Fruit fly (Drosophila melanogaster) whole organism, embryonic: ENCODE results near the gene Pka-C3.

Experiments
- B-H2 ChIP-seq: fragments of 200-800 bp; sonication (Bioruptor generic); optimal IDR thresholded peaks from 2 replicates; lab custom pipeline; 2018; ENCODE audit warnings: missing biosample characterization, mild to moderate bottlenecking, missing genetic modification characterization
- BtbVII ChIP-seq: fragments of 200-800 bp; sonication (Bioruptor generic); optimal IDR thresholded peaks from 3 replicates; lab custom pipeline; 2017; ENCODE audit warnings: missing biosample characterization, mild to moderate bottlenecking, missing genetic modification characterization
- CG1233 ChIP-seq: fragments of 200-800 bp; sonication (Bioruptor generic); optimal IDR thresholded peaks from 4 replicates; lab custom pipeline; 2018; ENCODE audit warnings: missing biosample characterization, mild to moderate bottlenecking, missing genetic modification characterization
- CG1529 ChIP-seq: fragments of 200-800 bp; sonication (Bioruptor generic); optimal IDR thresholded peaks from 3 replicates; lab custom pipeline; 2018; ENCODE audit warnings: missing biosample characterization, missing genetic modification characterization
- CG2120 ChIP-seq: fragments of 200-800 bp; sonication (Bioruptor generic); optimal IDR thresholded peaks from 3 replicates; lab custom pipeline; 2016; ENCODE audit warnings: missing biosample characterization, missing genetic modification characterization
- CG30020 ChIP-seq: fragments of 200-800 bp; optimal IDR thresholded peaks from 2 replicates; lab custom pipeline; 2019; ENCODE audit warnings: missing biosample characterization, mild to moderate bottlenecking, missing genetic modification characterization, moderate library complexity
- CG3726 ChIP-seq: fragments of 200-800 bp; sonication (Bioruptor generic); IDR thresholded peaks from 3 replicates; pipeline ENCODE4, ENCODE4 v1.3.6; 2022; ENCODE audit warnings: missing biosample characterization, missing genetic modification characterization
- CG43689 ChIP-seq: fragments of 200-800 bp; sonication (Bioruptor generic); IDR thresholded peaks from 2 replicates; pipeline ENCODE4 v1.3.6; 2022; ENCODE audit warnings: missing biosample characterization, missing genetic modification characterization
- CG6654 ChIP-seq: fragments of 200-800 bp; sonication (Bioruptor generic); optimal IDR thresholded peaks from 2 replicates; lab custom pipeline; 2017; ENCODE audit warnings: missing biosample characterization, mild to moderate bottlenecking, missing genetic modification characterization
- CG7372 ChIP-seq: fragments of 200-800 bp; sonication (Bioruptor generic); IDR thresholded peaks from 2 replicates; pipeline ENCODE4 v1.3.6; 2022; ENCODE audit warnings: missing biosample characterization, missing genetic modification characterization
- CG7839 ChIP-seq: fragments of 200-800 bp; sonication (Bioruptor generic); optimal IDR thresholded peaks from 3 replicates; lab custom pipeline; 2018; ENCODE audit warnings: missing biosample characterization, mild to moderate bottlenecking, missing genetic modification characterization, moderate library complexity
- CG9797 ChIP-seq: fragments of 200-800 bp; sonication (Bioruptor generic); optimal IDR thresholded peaks from 3 replicates; lab custom pipeline; 2018; ENCODE audit warnings: missing biosample characterization, mild to moderate bottlenecking, missing genetic modification characterization
- HLHmδ ChIP-seq: fragments of 200-800 bp; sonication (Bioruptor generic); optimal IDR thresholded peaks from 2 replicates; lab custom pipeline; 2018; ENCODE audit warnings: missing biosample characterization, mild to moderate bottlenecking, missing genetic modification characterization, moderate library complexity
- Med ChIP-seq: fragments of 200-800 bp; sonication (Bioruptor generic); peaks from one replicate; lab custom pipeline; 2016; ENCODE audit warnings: missing biosample characterization, missing genetic modification characterization, mild to moderate bottlenecking, inconsistent platforms, moderate library complexity
- Nf-YB ChIP-seq: fragments of 200-800 bp; sonication (Bioruptor generic); optimal IDR thresholded peaks from 3 replicates; lab custom pipeline; 2019; ENCODE audit warnings: missing biosample characterization, mild to moderate bottlenecking, missing genetic modification characterization, moderate library complexity
- Pdp1 ChIP-seq, 2 experiments: fragments of 200-800 bp; sonication (Bioruptor generic); optimal IDR thresholded peaks; 3 replicates each; lab custom pipeline; 2016; ENCODE audit warnings: missing biosample characterization in 2 of 2, missing genetic modification characterization in 2 of 2, mild to moderate bottlenecking in 1 of 2, moderate library complexity in 1 of 2
- Rfx ChIP-seq: fragments of 200-800 bp; sonication (Bioruptor generic); IDR thresholded peaks from 2 replicates; pipeline ENCODE4 v1.3.6; 2022; ENCODE audit warnings: missing biosample characterization, missing genetic modification characterization
- Sox102F ChIP-seq: fragments of 200-800 bp; sonication (Bioruptor generic); optimal IDR thresholded peaks from 2 replicates; lab custom pipeline; 2018; ENCODE audit warnings: missing biosample characterization, mild to moderate bottlenecking, missing genetic modification characterization, moderate library complexity
- abd-A ChIP-seq: fragments of 200-800 bp; sonication (Bioruptor generic); optimal IDR thresholded peaks from 3 replicates; lab custom pipeline; 2019; ENCODE audit warnings: missing biosample characterization, mild to moderate bottlenecking, missing genetic modification characterization, moderate library complexity
- ac ChIP-seq: fragments of 200-800 bp; sonication (Bioruptor generic); optimal IDR thresholded peaks from 3 replicates; lab custom pipeline; 2017; ENCODE audit warnings: missing biosample characterization, mild to moderate bottlenecking, missing genetic modification characterization
- amos ChIP-seq: fragments of 200-800 bp; sonication (Bioruptor generic); IDR thresholded peaks from 2 replicates; pipeline ENCODE4 v1.3.6; 2022; ENCODE audit warnings: missing biosample characterization, missing genetic modification characterization; ENCODE audit not compliant: partially characterized antibody
- ara ChIP-seq: fragments of 200-800 bp; sonication (Bioruptor generic); IDR thresholded peaks from 2 replicates; pipeline ENCODE4 v1.3.6; 2022; ENCODE audit warnings: missing biosample characterization, missing genetic modification characterization
- ash1 ChIP-seq: fragments of 200-800 bp; sonication (Bioruptor generic); optimal IDR thresholded peaks from 2 replicates; lab custom pipeline; 2018; ENCODE audit warnings: missing biosample characterization, mild to moderate bottlenecking, missing genetic modification characterization
- bsh ChIP-seq, 2 experiments: fragments of 200-800 bp; sonication (Bioruptor generic); optimal IDR thresholded peaks; 2 replicates each; lab custom pipeline; 2017 to 2018; ENCODE audit warnings: mild to moderate bottlenecking in 2 of 2, missing biosample characterization in 2 of 2, missing genetic modification characterization in 2 of 2, moderate library complexity in 1 of 2
- chinmo ChIP-seq: fragments of 200-800 bp; sonication (Bioruptor generic); IDR thresholded peaks from 4 replicates; pipeline ENCODE4 v1.3.6; 2022; ENCODE audit warnings: missing biosample characterization, missing genetic modification characterization; ENCODE audit not compliant: partially characterized antibody
- ci ChIP-seq: fragments of 200-800 bp; sonication (Bioruptor generic); IDR thresholded peaks from 3 replicates; pipeline ENCODE4 v1.3.6; 2022; ENCODE audit warnings: missing biosample characterization, missing genetic modification characterization
- corto ChIP-seq: fragments of 200-800 bp; sonication (Bioruptor generic); optimal IDR thresholded peaks from 2 replicates; lab custom pipeline; 2016; ENCODE audit warnings: missing biosample characterization, mild to moderate bottlenecking, missing genetic modification characterization, moderate library complexity
- dmrt99B ChIP-seq: fragments of 200-800 bp; sonication (Bioruptor generic); optimal IDR thresholded peaks from 2 replicates; lab custom pipeline; 2018; ENCODE audit warnings: missing biosample characterization, mild to moderate bottlenecking, missing genetic modification characterization, moderate library complexity
- fd96Cb ChIP-seq: fragments of 200-800 bp; sonication (Bioruptor generic); optimal IDR thresholded peaks from 2 replicates; lab custom pipeline; 2018; ENCODE audit warnings: missing biosample characterization, mild to moderate bottlenecking, missing genetic modification characterization, moderate library complexity
- gcm ChIP-seq: fragments of 200-800 bp; sonication (Bioruptor generic); optimal IDR thresholded peaks from 2 replicates; lab custom pipeline; 2019; ENCODE audit warnings: missing biosample characterization, mild to moderate bottlenecking, missing genetic modification characterization, moderate library complexity
- gcm2 ChIP-seq: fragments of 200-800 bp; sonication (Bioruptor generic); optimal IDR thresholded peaks from 2 replicates; lab custom pipeline; 2016; ENCODE audit warnings: missing biosample characterization, missing genetic modification characterization
- insv ChIP-seq, 2 experiments: fragments of 200-800 bp; sonication (Bioruptor generic); optimal IDR thresholded peaks; 3 replicates each; lab custom pipeline; 2016 to 2018; ENCODE audit warnings: missing biosample characterization in 2 of 2, missing genetic modification characterization in 2 of 2
- kah ChIP-seq: fragments of 200-800 bp; sonication (Bioruptor generic); optimal IDR thresholded peaks from 2 replicates; lab custom pipeline; 2018; ENCODE audit warnings: missing biosample characterization, mild to moderate bottlenecking, missing genetic modification characterization
- lilli ChIP-seq: fragments of 200-800 bp; sonication (Bioruptor generic); optimal IDR thresholded peaks from 3 replicates; lab custom pipeline; 2016; ENCODE audit warnings: missing biosample characterization, missing genetic modification characterization
- nom ChIP-seq: fragments of 200-800 bp; sonication (Bioruptor generic); optimal IDR thresholded peaks from 2 replicates; lab custom pipeline; 2017; ENCODE audit warnings: missing biosample characterization, missing genetic modification characterization, mild to moderate bottlenecking, moderate library complexity, missing genetic modification reagents
- row ChIP-seq: fragments of 200-800 bp; sonication (Bioruptor generic); IDR thresholded peaks from 3 replicates; pipeline ENCODE4 v1.3.6; 2022; ENCODE audit warnings: missing biosample characterization, missing genetic modification characterization
- sd ChIP-seq: fragments of 200-800 bp; sonication (Bioruptor generic); optimal IDR thresholded peaks from 3 replicates; lab custom pipeline; 2018; ENCODE audit warnings: missing biosample characterization, mild to moderate bottlenecking, missing genetic modification characterization, moderate library complexity
- sens ChIP-seq: fragments of 200-800 bp; sonication (Bioruptor generic); peaks from one replicate; lab custom pipeline; 2016; ENCODE audit warnings: missing biosample characterization, missing genetic modification characterization
- sim ChIP-seq: fragments of 200-800 bp; sonication (Bioruptor generic); IDR thresholded peaks from 2 replicates; pipeline ENCODE4 v1.3.6; 2022; ENCODE audit warnings: missing biosample characterization, missing genetic modification characterization
- sqz ChIP-seq: fragments of 200-800 bp; sonication (Bioruptor generic); optimal IDR thresholded peaks from 3 replicates; lab custom pipeline; 2018; ENCODE audit warnings: missing biosample characterization, mild to moderate bottlenecking, missing genetic modification characterization
- stc ChIP-seq: fragments of 200-800 bp; sonication (Bioruptor generic); IDR thresholded peaks from 2 replicates; pipeline ENCODE4 v1.3.6; 2022; ENCODE audit warnings: missing biosample characterization, missing genetic modification characterization

Pka-C3 gene

DNA sequence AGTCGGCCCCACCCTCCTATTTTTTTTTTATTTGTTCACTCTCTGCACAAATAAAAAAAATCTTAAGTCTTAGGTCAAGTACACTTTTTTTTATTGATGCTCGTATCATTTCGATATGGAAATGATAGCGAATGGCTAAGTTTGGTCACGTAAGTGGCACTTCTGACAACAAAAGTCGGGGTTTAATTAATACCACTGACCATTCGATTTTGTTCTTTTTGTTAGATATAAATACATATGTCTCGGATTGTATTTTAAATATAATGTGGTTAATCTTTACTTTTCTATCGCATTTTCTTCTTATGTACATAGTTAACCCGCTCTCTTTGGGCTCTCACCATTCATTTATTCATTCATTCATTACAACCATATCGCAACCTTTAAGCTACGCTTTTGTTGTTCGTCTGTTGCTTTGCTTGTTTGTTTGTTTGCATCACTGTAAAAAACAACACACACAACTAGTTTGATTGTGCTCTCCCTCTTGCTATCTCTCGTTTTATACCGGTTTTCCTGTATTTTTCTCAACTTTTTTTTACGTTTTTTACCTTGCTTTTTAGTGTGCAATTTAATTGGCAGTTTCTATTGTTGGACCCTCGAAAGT, 47.6 kb upstream of the Pka-C3 start (continued):
- TF ChIP-seq fd96Cb (no peak), gcm2 (GFP tag; lab: Kevin White, UChicago) (no peak), corto (no peak), sqz (peak; percentile 24), lilli (GFP tag; lab: Kevin White, UChicago) (peak; percentile 1), chinmo (GFP tag; lab: Robert Waterston, UW) (0 out of 4 replicates have a peak, but pooled peaks have one; percentile 17), CG7839 (peak; percentile 6), abd-A (tag; lab: Kevin White, UChicago) (peak; percentile 14), insv (GFP tag; optimal IDR thresholded peaks at IDR 0.05; lab: Kevin White, UChicago) (no peak), Nf-YB (no peak), CG2120 (GFP tag; lab: Kevin White, UChicago) (peak; percentile 8), CG3726 (no peak), row (0 out of 3 replicates have a peak, but pooled peaks have one; percentile 10), HLHmδ (GFP tag; lab: Kevin White, UChicago) (no peak), Sox102F (GFP tag; lab: Kevin White, UChicago) (peak; percentile 1), CG7372 (GFP tag; lab: Robert Waterston, UW) (no peak), gcm (GFP tag; lab: Kevin White, UChicago) (no peak), bsh (GFP tag; optimal IDR thresholded peaks at IDR 0.05; lab: Kevin White, UChicago) (peak in 1 of 2 experiments; percentile 78), ara (GFP tag; lab: Robert Waterston, UW) (no peak), dmrt99B (tag; lab: Kevin White, UChicago) (peak; percentile 5), ac (GFP tag; lab: Kevin White, UChicago) (no peak), sd (peak; percentile 6), amos (GFP tag; lab: Robert Waterston, UW) (no peak), Rfx (GFP tag; lab: Robert Waterston, UW) (0 out of 2 replicates have a peak, but pooled peaks have one; percentile 14), nom (GFP tag; lab: Kevin White, UChicago) (peak; percentile 71), CG6654 (no peak), sim (GFP tag; lab: Robert Waterston, UW) (no peak), ci (no peak), Pdp1 (GFP tag; optimal IDR thresholded peaks at IDR 0.05; lab: Kevin White, UChicago) (peak in 1 of 2 experiments; percentile 10), kah (GFP tag; lab: Kevin White, UChicago) (no peak), CG30020 (tag; lab: Kevin White, UChicago) (no peak), sens (GFP tag; lab: Kevin White, UChicago) (peak; percentile 77), CG9797 (GFP tag; lab: Kevin White, UChicago) (no peak), BtbVII (GFP tag; lab: Kevin White, UChicago) (peak; percentile 61), CG1233 (GFP tag; lab: Kevin White, UChicago) (no peak), ash1 (no peak), CG1529 (GFP tag; lab: Kevin White, UChicago) (no peak), CG43689 (no peak), stc (0 out of 2 replicates have a peak, but pooled peaks have one; percentile 25), Med (GFP tag; lab: Kevin White, UChicago) (peak; percentile 72), B-H2 (peak; percentile 32)
- TF ChIP-seq, all 482 proteins: peak for 27
